Fruit fly (Drosophila melanogaster) whole organism, embryonic: ENCODE data around the gene Ankle2.

Experiments
- Bgb ChIP-seq: fragments of 200-800 bp; sonication (Bioruptor generic); IDR thresholded peaks from 2 replicates; pipeline ENCODE4 v1.3.6; 2022; ENCODE audit warnings: missing biosample characterization, missing genetic modification characterization; ENCODE audit not compliant: partially characterized antibody
- CG1024 ChIP-seq: fragments of 200-800 bp; sonication (Bioruptor generic); IDR thresholded peaks from 2 replicates; pipeline ENCODE4 v1.3.6; 2022; ENCODE audit warnings: missing biosample characterization, missing genetic modification characterization
- CG10274 ChIP-seq: fragments of 200-800 bp; sonication (Bioruptor generic); optimal IDR thresholded peaks from 3 replicates; lab custom pipeline; 2017; ENCODE audit warnings: missing biosample characterization, mild to moderate bottlenecking, missing genetic modification characterization
- CG12236 ChIP-seq: fragments of 200-800 bp; sonication (Bioruptor generic); optimal IDR thresholded peaks from 2 replicates; lab custom pipeline; 2016; ENCODE audit warnings: missing biosample characterization, missing genetic modification characterization
- CG13424 ChIP-seq: fragments of 200-800 bp; sonication (Bioruptor generic); optimal IDR thresholded peaks from 2 replicates; lab custom pipeline; 2019; ENCODE audit warnings: missing biosample characterization, mild to moderate bottlenecking, missing genetic modification characterization, moderate library complexity
- CG13775 ChIP-seq: fragments of 200-800 bp; sonication (Bioruptor generic); optimal IDR thresholded peaks from 3 replicates; lab custom pipeline; 2017; ENCODE audit warnings: missing biosample characterization, mild to moderate bottlenecking, missing genetic modification characterization
- CG15514 ChIP-seq: fragments of 200-800 bp; sonication (Bioruptor generic); optimal IDR thresholded peaks from 3 replicates; lab custom pipeline; 2017; ENCODE audit warnings: missing biosample characterization, missing genetic modification characterization, mild to moderate bottlenecking, moderate library complexity, missing genetic modification reagents
- CG17328 ChIP-seq: fragments of 200-800 bp; sonication (Bioruptor generic); IDR thresholded peaks from 2 replicates; pipeline ENCODE4 v1.3.6; 2022; ENCODE audit warnings: missing biosample characterization, missing genetic modification characterization
- CG17802 ChIP-seq: fragments of 200-800 bp; sonication (Bioruptor generic); optimal IDR thresholded peaks from 2 replicates; lab custom pipeline; 2018; ENCODE audit warnings: missing biosample characterization, mild to moderate bottlenecking, missing genetic modification characterization, moderate library complexity
- CG2129 ChIP-seq: fragments of 200-800 bp; sonication (Bioruptor generic); IDR thresholded peaks from 2 replicates; pipeline ENCODE4 v1.3.6; 2022; ENCODE audit warnings: missing biosample characterization, missing genetic modification characterization; ENCODE audit not compliant: partially characterized antibody
- CG2678 ChIP-seq: fragments of 200-800 bp; sonication (Bioruptor generic); optimal IDR thresholded peaks from 3 replicates; lab custom pipeline; 2019; ENCODE audit warnings: missing biosample characterization, mild to moderate bottlenecking, missing genetic modification characterization, moderate library complexity
- CG2712 ChIP-seq: fragments of 200-800 bp; optimal IDR thresholded peaks from 3 replicates; lab custom pipeline; 2019; ENCODE audit warnings: missing biosample characterization, mild to moderate bottlenecking, missing genetic modification characterization, moderate library complexity
- CG30403 ChIP-seq: fragments of 200-800 bp; sonication (Bioruptor generic); optimal IDR thresholded peaks from 3 replicates; lab custom pipeline; 2016; ENCODE audit warnings: missing biosample characterization, missing genetic modification characterization
- CG31224 ChIP-seq: fragments of 200-800 bp; sonication (Bioruptor generic); IDR thresholded peaks from 2 replicates; pipeline ENCODE4 v1.3.6; 2022; ENCODE audit warnings: missing biosample characterization, missing genetic modification characterization
- CG42726 ChIP-seq: fragments of 200-800 bp; sonication (Bioruptor generic); IDR thresholded peaks from 2 replicates; pipeline ENCODE4 v1.3.6; 2022; ENCODE audit warnings: missing biosample characterization, missing genetic modification characterization; ENCODE audit not compliant: partially characterized antibody
- CG4328 ChIP-seq: fragments of 200-800 bp; sonication (Bioruptor generic); optimal IDR thresholded peaks from 3 replicates; lab custom pipeline; 2017; ENCODE audit warnings: missing biosample characterization, missing genetic modification reagents, missing genetic modification characterization
- CG5245 ChIP-seq: fragments of 200-800 bp; sonication (Bioruptor generic); optimal IDR thresholded peaks from 3 replicates; lab custom pipeline; 2016; ENCODE audit warnings: missing biosample characterization, missing genetic modification characterization
- Dip3 ChIP-seq: fragments of 200-800 bp; sonication (Bioruptor generic); optimal IDR thresholded peaks from 3 replicates; lab custom pipeline; 2016; ENCODE audit warnings: missing biosample characterization, missing genetic modification characterization
- Doc2 ChIP-seq: fragments of 200-800 bp; sonication (Bioruptor generic); IDR thresholded peaks from 2 replicates; pipeline ENCODE4 v1.3.6; 2022; ENCODE audit warnings: missing biosample characterization, missing genetic modification characterization
- Eip74EF ChIP-seq, 2 experiments: fragments of 200-800 bp in 1 of 2; fragments of >200 bp in 1 of 2; sonication (Bioruptor generic) in 1 of 2; optimal IDR thresholded peaks; 2 replicates each; lab custom pipeline; 2017 to 2019; ENCODE audit warnings: missing biosample characterization in 2 of 2, missing genetic modification characterization in 2 of 2, mild to moderate bottlenecking in 1 of 2, moderate library complexity in 1 of 2
- Fer1 ChIP-seq: fragments of 200-800 bp; sonication (Bioruptor generic); optimal IDR thresholded peaks from 2 replicates; lab custom pipeline; 2017; ENCODE audit warnings: missing biosample characterization, mild to moderate bottlenecking, missing genetic modification characterization
- HmgZ ChIP-seq: fragments of 200-800 bp; sonication (Bioruptor generic); optimal IDR thresholded peaks from 2 replicates; lab custom pipeline; 2018; ENCODE audit warnings: missing biosample characterization, mild to moderate bottlenecking, missing genetic modification characterization
- Lpt ChIP-seq: fragments of >200 bp; optimal IDR thresholded peaks from 2 replicates; lab custom pipeline; 2018; ENCODE audit warnings: missing biosample characterization, missing genetic modification characterization
- Mes4 ChIP-seq: fragments of 200-800 bp; sonication (Bioruptor generic); optimal IDR thresholded peaks from 2 replicates; lab custom pipeline; 2016; ENCODE audit warnings: missing biosample characterization, missing genetic modification characterization
- Myb ChIP-seq: fragments of 200-800 bp; sonication (Bioruptor generic); optimal IDR thresholded peaks from 2 replicates; lab custom pipeline; 2016; ENCODE audit warnings: missing biosample characterization, missing genetic modification characterization
- NfI ChIP-seq: fragments of 200-800 bp; sonication (Bioruptor generic); optimal IDR thresholded peaks from 3 replicates; lab custom pipeline; 2018; ENCODE audit warnings: missing biosample characterization, mild to moderate bottlenecking, missing genetic modification characterization, moderate library complexity
- Optix ChIP-seq: fragments of 200-800 bp; sonication (Bioruptor generic); IDR thresholded peaks from 3 replicates; pipeline ENCODE4 v1.3.6; 2022; ENCODE audit warnings: missing biosample characterization, missing genetic modification characterization
- Sin3A ChIP-seq: fragments of >200 bp; optimal IDR thresholded peaks from 2 replicates; lab custom pipeline; 2018
- Sox100B ChIP-seq: fragments of 200-800 bp; sonication (Bioruptor generic); optimal IDR thresholded peaks from 3 replicates; lab custom pipeline; 2018; ENCODE audit warnings: missing biosample characterization, mild to moderate bottlenecking, missing genetic modification characterization
- Sox102F ChIP-seq: fragments of 200-800 bp; sonication (Bioruptor generic); optimal IDR thresholded peaks from 2 replicates; lab custom pipeline; 2018; ENCODE audit warnings: missing biosample characterization, mild to moderate bottlenecking, missing genetic modification characterization, moderate library complexity
- Ssrp ChIP-seq: fragments of 200-800 bp; sonication (Bioruptor generic); optimal IDR thresholded peaks from 2 replicates; lab custom pipeline; 2018; ENCODE audit warnings: missing biosample characterization, mild to moderate bottlenecking, missing genetic modification characterization, moderate library complexity
- Taf1 ChIP-seq: fragments of 200-800 bp; sonication (Bioruptor generic); IDR thresholded peaks from 2 replicates; pipeline ENCODE4 v1.3.6; 2022; ENCODE audit warnings: missing biosample characterization, missing genetic modification characterization
- abd-A ChIP-seq: fragments of 200-800 bp; sonication (Bioruptor generic); optimal IDR thresholded peaks from 3 replicates; lab custom pipeline; 2019; ENCODE audit warnings: missing biosample characterization, mild to moderate bottlenecking, missing genetic modification characterization, moderate library complexity
- bigmax ChIP-seq: fragments of 200-800 bp; sonication (Bioruptor generic); optimal IDR thresholded peaks from 2 replicates; lab custom pipeline; 2018; ENCODE audit warnings: missing biosample characterization, mild to moderate bottlenecking, missing genetic modification characterization
- dmrt11E ChIP-seq: fragments of 200-800 bp; sonication (Bioruptor generic); optimal IDR thresholded peaks from 3 replicates; lab custom pipeline; 2018; ENCODE audit warnings: missing biosample characterization, mild to moderate bottlenecking, missing genetic modification characterization, moderate library complexity
- gfzf ChIP-seq: fragments of 200-800 bp; sonication (Bioruptor generic); optimal IDR thresholded peaks from 2 replicates; lab custom pipeline; 2016; ENCODE audit warnings: missing biosample characterization, mild to moderate bottlenecking, missing genetic modification characterization, moderate library complexity
- gsb ChIP-seq: fragments of 200-800 bp; sonication (Bioruptor generic); IDR thresholded peaks from 2 replicates; pipeline ENCODE4 v1.3.6; 2022; ENCODE audit warnings: missing biosample characterization, missing genetic modification characterization
- h ChIP-seq: fragments of >200 bp; optimal IDR thresholded peaks from 2 replicates; lab custom pipeline; 2017
- ind ChIP-seq: fragments of 200-800 bp; sonication (Bioruptor generic); optimal IDR thresholded peaks from 3 replicates; lab custom pipeline; 2016; ENCODE audit warnings: missing biosample characterization, missing genetic modification characterization
- insv ChIP-seq, 2 experiments: fragments of 200-800 bp; sonication (Bioruptor generic); optimal IDR thresholded peaks; 3 replicates each; lab custom pipeline; 2016 to 2018; ENCODE audit warnings: missing biosample characterization in 2 of 2, missing genetic modification characterization in 2 of 2
- mam ChIP-seq: fragments of 200-800 bp; sonication (Bioruptor generic); optimal IDR thresholded peaks from 3 replicates; lab custom pipeline; 2016; ENCODE audit warnings: missing biosample characterization, missing genetic modification characterization
- nau ChIP-seq: fragments of 200-800 bp; sonication (Bioruptor generic); optimal IDR thresholded peaks from 3 replicates; lab custom pipeline; 2017; ENCODE audit warnings: missing biosample characterization, mild to moderate bottlenecking, missing genetic modification characterization, missing genetic modification reagents
- pho ChIP-seq: fragments of 200-800 bp; sonication (Bioruptor generic); optimal IDR thresholded peaks from 2 replicates; lab custom pipeline; 2016; ENCODE audit warnings: missing biosample characterization, missing genetic modification characterization
- pum ChIP-seq: fragments of 200-800 bp; sonication (Bioruptor generic); optimal IDR thresholded peaks from 2 replicates; lab custom pipeline; 2016; ENCODE audit warnings: missing biosample characterization, missing genetic modification characterization
- row ChIP-seq: fragments of 200-800 bp; sonication (Bioruptor generic); IDR thresholded peaks from 3 replicates; pipeline ENCODE4 v1.3.6; 2022; ENCODE audit warnings: missing biosample characterization, missing genetic modification characterization
- shn ChIP-seq: fragments of 200-800 bp; sonication (Bioruptor generic); optimal IDR thresholded peaks from 3 replicates; lab custom pipeline; 2016; ENCODE audit warnings: missing biosample characterization, missing genetic modification characterization
- unpg ChIP-seq: fragments of 200-800 bp; sonication (Bioruptor generic); optimal IDR thresholded peaks from 3 replicates; lab custom pipeline; 2018; ENCODE audit warnings: missing biosample characterization, mild to moderate bottlenecking, missing genetic modification characterization, moderate library complexity
- usp ChIP-seq: fragments of >200 bp; optimal IDR thresholded peaks from 2 replicates; lab custom pipeline; 2017; ENCODE audit warnings: missing biosample characterization, missing genetic modification characterization
- z ChIP-seq: fragments of 200-800 bp; sonication (Bioruptor generic); IDR thresholded peaks from 3 replicates; pipeline ENCODE4 v1.3.6; 2022; ENCODE audit warnings: missing biosample characterization, missing genetic modification characterization

Gene Ankle2

DNA sequence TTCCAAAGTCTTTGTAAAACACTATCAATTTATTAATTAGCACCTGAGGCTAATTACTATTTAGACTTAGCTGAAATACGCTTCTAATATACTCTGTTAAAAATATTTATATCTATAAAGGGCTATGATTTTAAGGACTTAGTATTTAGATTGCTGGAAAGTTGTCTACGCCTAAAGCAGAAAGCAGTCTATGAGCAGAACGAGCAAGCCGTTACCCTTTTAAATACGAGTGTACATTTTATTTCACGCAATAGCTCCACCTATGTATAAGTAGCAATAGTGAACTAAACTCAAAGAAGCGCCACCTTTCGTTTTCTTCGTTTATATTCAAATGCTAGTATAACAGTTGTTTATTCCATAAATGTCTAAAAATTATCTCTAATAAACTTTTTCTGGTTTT, 46.9 kb downstream of the Ankle2 start (continued):
- TF ChIP-seq insv (GFP tag; optimal IDR thresholded peaks at IDR 0.05; lab: Kevin White, UChicago) (peak in 1 of 2 experiments; percentile 23), Sin3A (lab: Kevin White, UChicago) (no peak), mam (no peak), CG2678 (tag; lab: Kevin White, UChicago) (no peak), nau (no peak), ind (GFP tag; lab: Kevin White, UChicago) (no peak), h (lab: Kevin White, UChicago) (no peak), bigmax (GFP tag; lab: Kevin White, UChicago) (no peak)

DNA sequence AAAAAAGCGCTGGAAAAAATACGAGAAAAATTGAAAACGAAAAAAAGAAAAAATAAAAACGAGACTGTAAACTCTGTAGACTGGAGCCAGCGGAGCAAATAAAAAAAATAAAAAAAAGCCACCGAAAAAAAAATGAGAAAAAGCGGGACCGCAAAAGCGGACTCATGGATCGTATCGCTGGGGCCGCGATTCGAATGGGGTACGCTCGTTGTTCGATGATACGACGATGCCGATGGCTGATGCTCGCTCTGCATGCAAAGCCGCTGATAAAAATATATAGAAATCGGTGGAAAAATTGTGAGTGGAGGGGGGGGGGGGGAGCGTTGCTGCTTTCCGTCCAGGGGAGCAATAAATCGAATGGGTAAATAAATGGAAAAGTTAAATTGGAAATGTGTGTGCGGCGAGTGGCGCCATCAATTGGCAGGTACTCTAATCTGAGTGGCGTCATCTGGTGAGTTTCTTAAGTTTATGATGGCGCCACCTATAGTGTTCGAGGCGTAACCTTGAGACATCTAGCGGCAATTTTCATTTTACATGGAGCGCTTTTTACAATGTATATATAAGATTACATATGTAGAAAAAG, 47.4 kb downstream of the Ankle2 start:
- no peak for TF ChIP-seq Eip74EF (GFP tag; optimal IDR thresholded peaks at IDR 0.05; lab: Kevin White, UChicago)
- TF ChIP-seq gfzf (GFP tag; lab: Kevin White, UChicago), result no peak
- no peak for TF ChIP-seq Fer1 (GFP tag; lab: Kevin White, UChicago)
- no peak for TF ChIP-seq CG4328 (GFP tag; lab: Kevin White, UChicago)
- TF ChIP-seq usp, result no peak
- peak; percentile 68 for TF ChIP-seq Sox102F (GFP tag; lab: Kevin White, UChicago)
- TF ChIP-seq pho, result peak; percentile 13
- peak; percentile 44; the same call in 1 of the 2 replicates for TF ChIP-seq Bgb
- peak; percentile 55 for TF ChIP-seq shn
- peak; percentile 60 for TF ChIP-seq ind (GFP tag; lab: Kevin White, UChicago)
- TF ChIP-seq CG5245 (GFP tag; lab: Kevin White, UChicago), result peak; percentile 85
- peak; percentile 30 for TF ChIP-seq CG17802 (tag; lab: Kevin White, UChicago)
- no peak for TF ChIP-seq CG2129 (GFP tag; lab: Robert Waterston, UW)
- peak; percentile 33 for TF ChIP-seq Ssrp
- TF ChIP-seq CG2712 (tag; lab: Kevin White, UChicago), result peak; percentile 49
- TF ChIP-seq unpg, result peak; percentile 50
- TF ChIP-seq dmrt11E (tag; lab: Kevin White, UChicago), result peak; percentile 54
- TF ChIP-seq z (GFP tag; lab: Robert Waterston, UW), result 0 out of 3 replicates have a peak, but pooled peaks have one; percentile 53
- TF ChIP-seq Taf1 (GFP tag; lab: Robert Waterston, UW), result peak; percentile 85
- TF ChIP-seq CG13775, result peak; percentile 39
- peak; percentile 63; the same call in 1 of the 2 replicates for TF ChIP-seq gsb
- TF ChIP-seq HmgZ (tag; lab: Kevin White, UChicago), result peak; percentile 43
- TF ChIP-seq CG30403, result peak; percentile 72
- TF ChIP-seq row (GFP tag; lab: Robert Waterston, UW), result peak; percentile 42; the same call in 2 of the 3 replicates
- TF ChIP-seq Lpt (GFP tag; lab: Kevin White, UChicago), result no peak
- TF ChIP-seq abd-A (tag; lab: Kevin White, UChicago), result peak; percentile 51
- peak; percentile 69 for TF ChIP-seq CG42726
- TF ChIP-seq CG1024, result peak; percentile 81
- peak; percentile 50 for TF ChIP-seq pum
- TF ChIP-seq CG10274 (GFP tag; lab: Kevin White, UChicago), result peak; percentile 23
- TF ChIP-seq CG13424 (tag; lab: Kevin White, UChicago), result peak; percentile 3
- peak; percentile 58 for TF ChIP-seq NfI
- no peak for TF ChIP-seq CG12236 (GFP tag; lab: Kevin White, UChicago)
- TF ChIP-seq Optix, result peak; percentile 77
- TF ChIP-seq Myb, result peak; percentile 34
- TF ChIP-seq CG15514 (GFP tag; lab: Kevin White, UChicago), result peak; percentile 42
- TF ChIP-seq Mes4 (GFP tag; lab: Kevin White, UChicago), result peak; percentile 44
- no peak for TF ChIP-seq Dip3
- peak; percentile 86 for TF ChIP-seq CG17328 (GFP tag; lab: Robert Waterston, UW)
- TF ChIP-seq Doc2 (GFP tag; lab: Robert Waterston, UW), result no peak
- no peak for TF ChIP-seq Sox100B (GFP tag; lab: Kevin White, UChicago)
- TF ChIP-seq CG31224 (GFP tag; lab: Robert Waterston, UW), result peak; percentile 41; the same call in 1 of the 2 replicates
